Worm (Caenorhabditis elegans) whole organism, young adult: Measurements from ENCODE around the gene sgk-1.

Source experiments
- B0035.1 ChIP-seq: sonication (generic microtip); optimal IDR thresholded peaks from 2 replicates; lab custom pipeline; 2016; ENCODE audit warnings: missing genetic modification characterization, mild to moderate bottlenecking, missing compliant biosample characterization, missing genotype, missing genetic modification reagents
- B0261.1 ChIP-seq: sonication (generic microtip); optimal IDR thresholded peaks from 2 replicates; lab custom pipeline; 2016; ENCODE audit warnings: mild to moderate bottlenecking, missing genetic modification characterization, moderate library complexity, missing compliant biosample characterization
- B0336.3 ChIP-seq: fragments of 200-800 bp; sonication (Bioruptor generic); IDR thresholded peaks from 2 replicates; pipeline ENCODE4 v1.3.6; 2022; ENCODE audit warnings: missing genetic modification characterization, missing compliant biosample characterization
- C06A6.2 ChIP-seq: fragments of 200-800 bp; sonication (Bioruptor generic); conservative IDR thresholded peaks from 2 replicates; pipeline ENCODE4 v1.3.6; 2022; ENCODE audit warnings: missing genetic modification characterization, missing compliant biosample characterization
- C17E4.6 ChIP-seq: fragments of 200-800 bp; sonication (Bioruptor generic); IDR thresholded peaks from 2 replicates; pipeline ENCODE4 v1.3.6; 2022; ENCODE audit warnings: missing genetic modification reagents, missing genetic modification characterization, missing compliant biosample characterization
- D2030.7 ChIP-seq: fragments of 200-800 bp; sonication (Bioruptor generic); IDR thresholded peaks from 2 replicates; pipeline ENCODE4 v1.3.6; 2022; ENCODE audit warnings: missing genetic modification reagents, missing genetic modification characterization, missing compliant biosample characterization
- F10E7.11 ChIP-seq: sonication (generic microtip); optimal IDR thresholded peaks from 2 replicates; lab custom pipeline; 2017; ENCODE audit warnings: mild to moderate bottlenecking, missing genetic modification characterization, moderate library complexity, missing compliant biosample characterization
- F22D6.2 ChIP-seq: sonication (generic microtip); optimal IDR thresholded peaks from 2 replicates; lab custom pipeline; 2016; ENCODE audit warnings: mild to moderate bottlenecking, missing genetic modification characterization, missing compliant biosample characterization
- F37B4.10 ChIP-seq: fragments of 200-800 bp; sonication (Bioruptor generic); IDR thresholded peaks from 2 replicates; pipeline ENCODE4 v1.3.6; 2022; ENCODE audit warnings: missing genetic modification characterization, missing compliant biosample characterization
- F39B2.1 ChIP-seq: fragments of 200-800 bp; sonication (Bioruptor generic); IDR thresholded peaks from 2 replicates; pipeline ENCODE4 v1.3.6; 2022; ENCODE audit warnings: missing genetic modification reagents, missing genetic modification characterization, missing compliant biosample characterization
- F49E8.2 ChIP-seq: sonication (generic microtip); optimal IDR thresholded peaks from 3 replicates; lab custom pipeline; 2017; ENCODE audit warnings: missing genetic modification characterization, mild to moderate bottlenecking, missing compliant biosample characterization, antibody characterized with exemption, moderate library complexity; ENCODE audit not compliant: insufficient read depth
- F52B5.7 ChIP-seq: sonication (generic microtip); optimal IDR thresholded peaks from 2 replicates; lab custom pipeline; 2016; ENCODE audit warnings: mild to moderate bottlenecking, missing genetic modification characterization, missing compliant biosample characterization
- Y53G8AR.9 ChIP-seq: fragments of 200-800 bp; sonication (Bioruptor generic); conservative IDR thresholded peaks from 2 replicates; pipeline ENCODE4 v1.3.6; 2022; ENCODE audit warnings: missing genetic modification reagents, missing genetic modification characterization, missing compliant biosample characterization
- Y56A3A.18 ChIP-seq: fragments of 200-800 bp; sonication (Bioruptor generic); IDR thresholded peaks from 2 replicates; pipeline ENCODE4 v1.3.6; 2022; ENCODE audit warnings: missing genetic modification reagents, missing genetic modification characterization, missing compliant biosample characterization
- akir-1 ChIP-seq: fragments of 200-800 bp; sonication (Bioruptor generic); optimal IDR thresholded peaks from 2 replicates; lab custom pipeline; 2018; ENCODE audit warnings: mild to moderate bottlenecking, missing genetic modification characterization, moderate library complexity, missing compliant biosample characterization
- attf-5 ChIP-seq: fragments of 200-800 bp; sonication (Bioruptor generic); optimal IDR thresholded peaks from 2 replicates; lab custom pipeline; 2018; ENCODE audit warnings: mild to moderate bottlenecking, missing genetic modification characterization, missing compliant biosample characterization
- bed-1 ChIP-seq: fragments of 200-800 bp; sonication (Bioruptor generic); IDR thresholded peaks from 2 replicates; pipeline ENCODE4 v1.3.6; 2022; ENCODE audit warnings: missing genetic modification reagents, missing genetic modification characterization, missing compliant biosample characterization
- ceh-40 ChIP-seq: fragments of 200-800 bp; sonication (Bioruptor generic); IDR thresholded peaks from 2 replicates; pipeline ENCODE4 v1.3.6; 2022; ENCODE audit warnings: missing genetic modification characterization, missing compliant biosample characterization
- ceh-58 ChIP-seq: fragments of 200-800 bp; sonication (Bioruptor generic); IDR thresholded peaks from 2 replicates; pipeline ENCODE4 v1.3.6; 2022; ENCODE audit warnings: missing genetic modification characterization, missing compliant biosample characterization
- dox-1 ChIP-seq: fragments of 200-800 bp; sonication (Bioruptor generic); IDR thresholded peaks from 2 replicates; pipeline ENCODE4 v1.3.6; 2022; ENCODE audit warnings: missing genetic modification reagents, missing genetic modification characterization, missing compliant biosample characterization
- egrh-3 ChIP-seq: fragments of 200-800 bp; sonication (Bioruptor generic); IDR thresholded peaks from 2 replicates; pipeline ENCODE4 v1.3.6; 2022; ENCODE audit warnings: missing genetic modification reagents, missing genetic modification characterization, missing compliant biosample characterization
- hmg-1.2 ChIP-seq: fragments of 200-800 bp; sonication (Bioruptor generic); IDR thresholded peaks from 2 replicates; pipeline ENCODE4 v1.3.6; 2022; ENCODE audit warnings: missing genetic modification reagents, missing genetic modification characterization, missing compliant biosample characterization
- let-607 ChIP-seq, 2 experiments: fragments of 200-800 bp in 1 of 2; sonication (Bioruptor generic) in 1 of 2; sonication (generic microtip) in 1 of 2; optimal IDR thresholded peaks; 2 replicates each; lab custom pipeline; 2016 to 2018; ENCODE audit warnings: mild to moderate bottlenecking in 2 of 2, missing compliant biosample characterization in 2 of 2, missing genetic modification characterization in 2 of 2, moderate library complexity in 2 of 2, missing genotype in 1 of 2
- lin-26 ChIP-seq: fragments of 200-800 bp; sonication (Bioruptor generic); IDR thresholded peaks from 2 replicates; pipeline ENCODE4 v1.3.6; 2022; ENCODE audit warnings: missing genetic modification reagents, missing genetic modification characterization, missing compliant biosample characterization
- madf-10 ChIP-seq: sonication (generic microtip); optimal IDR thresholded peaks from 2 replicates; lab custom pipeline; 2016; ENCODE audit warnings: mild to moderate bottlenecking, missing genetic modification characterization, missing compliant biosample characterization
- madf-6 ChIP-seq: fragments of 200-800 bp; sonication (Bioruptor generic); IDR thresholded peaks from 2 replicates; pipeline ENCODE4 v1.3.6; 2022; ENCODE audit warnings: missing genetic modification reagents, missing genetic modification characterization, missing compliant biosample characterization
- mel-28 ChIP-seq: sonication (generic microtip); optimal IDR thresholded peaks from 2 replicates; lab custom pipeline; 2016; ENCODE audit warnings: borderline replicate concordance, mild to moderate bottlenecking, missing genetic modification characterization, missing compliant biosample characterization
- mxl-1 ChIP-seq: sonication (generic microtip); optimal IDR thresholded peaks from 2 replicates; lab custom pipeline; 2016; ENCODE audit warnings: missing genetic modification characterization, missing compliant biosample characterization
- nhr-120 ChIP-seq: fragments of 200-800 bp; sonication (Bioruptor generic); IDR thresholded peaks from 2 replicates; pipeline ENCODE4 v1.3.6; 2022; ENCODE audit warnings: missing genetic modification characterization, missing compliant biosample characterization
- pbrm-1 ChIP-seq: fragments of 200-800 bp; sonication (Bioruptor generic); IDR thresholded peaks from 2 replicates; pipeline ENCODE4 v1.3.6; 2022; ENCODE audit warnings: missing genetic modification reagents, missing genetic modification characterization, missing compliant biosample characterization
- pha-4 ChIP-seq: fragments of 150-350 bp; sonication (generic microtip); optimal IDR thresholded peaks from 2 replicates; lab custom pipeline; 2014; ENCODE audit warnings: missing biosample characterization, missing genetic modification reagents, missing genetic modification characterization
- rcor-1 ChIP-seq: fragments of 200-800 bp; sonication (Bioruptor generic); IDR thresholded peaks from 2 replicates; pipeline ENCODE4 v1.3.6; 2022; ENCODE audit warnings: missing genetic modification reagents, missing genetic modification characterization, missing compliant biosample characterization
- rec-8 ChIP-seq, 2 experiments: sonication (generic microtip); optimal IDR thresholded peaks; 2 replicates each; lab custom pipeline; 2016; ENCODE audit warnings: mild to moderate bottlenecking in 2 of 2, missing genetic modification characterization in 2 of 2, missing genetic modification reagents in 2 of 2, missing genotype in 2 of 2, missing biosample characterization in 1 of 2, missing compliant biosample characterization in 1 of 2, moderate library complexity in 1 of 2
- rpc-1 ChIP-seq, 2 experiments: fragments of 150-350 bp in 1 of 2; sonication (generic microtip) in 1 of 2; optimal IDR thresholded peaks; 2 replicates each; lab custom pipeline; 2014 to 2018; ENCODE audit warnings: missing biosample characterization in 1 of 2, missing genetic modification characterization in 1 of 2, missing genetic modification reagents in 1 of 2, missing genotype in 1 of 2
- snpc-3.4 ChIP-seq: sonication (generic microtip); optimal IDR thresholded peaks from 2 replicates; lab custom pipeline; 2017; ENCODE audit warnings: missing genetic modification characterization, mild to moderate bottlenecking, missing compliant biosample characterization, antibody characterized with exemption, moderate library complexity, missing genotype, missing genetic modification reagents
- snpc-4 ChIP-seq, 5 experiments: fragments of 150-350 bp in 1 of 5; sonication (generic microtip) in 4 of 5; optimal IDR thresholded peaks; 2 replicates each; lab custom pipeline; 2014 to 2018; ENCODE audit warnings: missing genetic modification characterization in 5 of 5, missing biosample characterization in 3 of 5, antibody characterized with exemption in 2 of 5, mild to moderate bottlenecking in 2 of 5, missing compliant biosample characterization in 2 of 5, missing genotype in 2 of 5, moderate library complexity in 2 of 5, missing genetic modification reagents in 1 of 5
- tbp1 ChIP-seq: fragments of 200-800 bp; sonication (Bioruptor generic); optimal IDR thresholded peaks from 2 replicates; lab custom pipeline; 2018; ENCODE audit warnings: mild to moderate bottlenecking, missing genetic modification characterization, missing compliant biosample characterization
- tbx-9 ChIP-seq: sonication (generic microtip); optimal IDR thresholded peaks from 2 replicates; lab custom pipeline; 2016; ENCODE audit warnings: borderline replicate concordance, missing genetic modification characterization, inconsistent platforms, missing compliant biosample characterization
- unc-130 ChIP-seq: sonication (generic microtip); optimal IDR thresholded peaks from 2 replicates; lab custom pipeline; 2016; ENCODE audit warnings: missing genetic modification reagents, missing genetic modification characterization, missing compliant biosample characterization
- ztf-18 ChIP-seq: sonication (generic microtip); optimal IDR thresholded peaks from 2 replicates; lab custom pipeline; 2016; ENCODE audit warnings: missing genotype, mild to moderate bottlenecking, missing genetic modification characterization, missing compliant biosample characterization
- ztf-25 ChIP-seq: fragments of 200-800 bp; sonication (Bioruptor generic); IDR thresholded peaks from 2 replicates; pipeline ENCODE4 v1.3.6; 2022; ENCODE audit warnings: missing genetic modification reagents, missing genetic modification characterization, missing compliant biosample characterization

Gene sgk-1

ce11 chrX:16300422-16300821 lies 38.5 kb upstream of the sgk-1 start (continued):
- TF ChIP-seq mel-28 (tag; lab: Kevin White, UChicago) (no peak), F39B2.1 (GFP tag; lab: Robert Waterston, UW) (no peak), rpc-1 (optimal IDR thresholded peaks at IDR 0.05; lab: Kevin White, UChicago) (peak; percentile 83), rpc-1 (tag; optimal IDR thresholded peaks at IDR 0.05; lab: Kevin White, UChicago) (peak; percentile 86), F49E8.2 (tag; lab: Kevin White, UChicago) (no peak), madf-10 (tag; lab: Kevin White, UChicago) (peak; percentile 53), snpc-4 (GFP tag; optimal IDR thresholded peaks at IDR 0.05; lab: Kevin White, UChicago) (peak; percentile 71), snpc-4 (tag; optimal IDR thresholded peaks at IDR 0.05; lab: Kevin White, UChicago) (peak in 3 of 4 experiments; percentile 58 to 76 (median 61)), B0336.3 (no peak), attf-5 (GFP tag; lab: Kevin White, UChicago) (peak; percentile 18), nhr-120 (GFP tag; lab: Robert Waterston, UW) (no peak), C06A6.2 (GFP tag; lab: Robert Waterston, UW) (no peak), pha-4 (tag; lab: Kevin White, UChicago) (no peak), rcor-1 (GFP tag; lab: Robert Waterston, UW) (peak; percentile 52; the same call in 1 of the 2 replicates), mxl-1 (peak; percentile 46), ceh-58 (no peak), B0261.1 (peak; percentile 72), F22D6.2 (tag; lab: Kevin White, UChicago) (no peak), madf-6 (GFP tag; lab: Robert Waterston, UW) (peak; percentile 45), snpc-3.4 (tag; lab: Kevin White, UChicago) (peak; percentile 72), ceh-40 (GFP tag; lab: Robert Waterston, UW) (0 out of 2 replicates have a peak, but pooled peaks have one; percentile 50), tbx-9 (no peak), let-607 (tag; optimal IDR thresholded peaks at IDR 0.05; lab: Kevin White, UChicago) (peak in 1 of 2 experiments; percentile 27), ztf-18 (tag; lab: Kevin White, UChicago) (peak; percentile 23), Y56A3A.18 (GFP tag; lab: Robert Waterston, UW) (peak; percentile 78; the same call in 1 of the 2 replicates), unc-130 (GFP tag; lab: Kevin White, UChicago) (no peak), F37B4.10 (GFP tag; lab: Robert Waterston, UW) (no peak), Y53G8AR.9 (no peak), lin-26 (peak; percentile 89)

- TF ChIP-seq B0035.1 (tag; lab: Kevin White, UChicago) (no peak), F10E7.11 (tag; lab: Kevin White, UChicago) (no peak), rec-8 (tag; optimal IDR thresholded peaks at IDR 0.05; lab: Kevin White, UChicago) (no peak), ztf-25 (GFP tag; lab: Robert Waterston, UW) (no peak), egrh-3 (GFP tag; lab: Robert Waterston, UW) (no peak), F52B5.7 (tag; lab: Kevin White, UChicago) (no peak), unc-130 (GFP tag; lab: Kevin White, UChicago) (no peak), dox-1 (GFP tag; lab: Robert Waterston, UW) (no peak), hmg-1.2 (GFP tag; lab: Robert Waterston, UW) (0 out of 2 replicates have a peak, but pooled peaks have one; percentile 35), pbrm-1 (GFP tag; lab: Robert Waterston, UW) (no peak), C17E4.6 (GFP tag; lab: Robert Waterston, UW) (no peak), D2030.7 (GFP tag; lab: Robert Waterston, UW) (peak; percentile 35; the same call in 1 of the 2 replicates), ceh-40 (GFP tag; lab: Robert Waterston, UW) (no peak), madf-6 (GFP tag; lab: Robert Waterston, UW) (no peak), tbp1 (GFP tag; lab: Kevin White, UChicago) (peak; percentile 83), rpc-1 (optimal IDR thresholded peaks at IDR 0.05; lab: Kevin White, UChicago) (peak; percentile 44), rpc-1 (tag; optimal IDR thresholded peaks at IDR 0.05; lab: Kevin White, UChicago) (no peak), bed-1 (no peak), akir-1 (GFP tag; lab: Kevin White, UChicago) (no peak), lin-26 (0 out of 2 replicates have a peak, but pooled peaks have one; percentile 40), Y56A3A.18 (GFP tag; lab: Robert Waterston, UW) (0 out of 2 replicates have a peak, but pooled peaks have one; percentile 37)
Observed at ce11 chrX:16299859-16300258, 37.9 kb upstream of the sgk-1 start, which contains the start of gene twk-21. TSS of gene twk-21 (plus strand) at chrX:16299892.
